Fruit fly (Drosophila melanogaster) whole organism, embryonic: ENCODE measurements around the gene CG32568.
A peak's percentile ranks its signal among the peaks of the same experiment; 100 is the strongest.

Experiments used
- ATbp ChIP-seq: fragments of 200-800 bp; sonication (Bioruptor generic); optimal IDR thresholded peaks from 2 replicates; lab custom pipeline; 2017; ENCODE audit warnings: missing biosample characterization, mild to moderate bottlenecking, missing genetic modification characterization, missing genetic modification reagents
- Bdp1 ChIP-seq: fragments of 200-800 bp; sonication (Bioruptor generic); optimal IDR thresholded peaks from 3 replicates; lab custom pipeline; 2016; ENCODE audit warnings: missing biosample characterization, missing genetic modification characterization
- CG10147 ChIP-seq: fragments of 200-800 bp; sonication (Bioruptor generic); optimal IDR thresholded peaks from 2 replicates; lab custom pipeline; 2019; ENCODE audit warnings: missing biosample characterization, mild to moderate bottlenecking, missing genetic modification characterization, moderate library complexity
- CG10366 ChIP-seq: fragments of 200-800 bp; sonication (Bioruptor generic); IDR thresholded peaks from 2 replicates; pipeline ENCODE4 v1.3.6; 2022; ENCODE audit warnings: missing biosample characterization, missing genetic modification characterization
- CG10979 ChIP-seq: fragments of 200-800 bp; sonication (Bioruptor generic); optimal IDR thresholded peaks from 2 replicates; lab custom pipeline; 2018; ENCODE audit warnings: missing biosample characterization, mild to moderate bottlenecking, missing genetic modification characterization, moderate library complexity
- CG11093 ChIP-seq: fragments of 200-800 bp; sonication (Bioruptor generic); IDR thresholded peaks from 3 replicates; pipeline ENCODE4 v1.3.6; 2022; ENCODE audit warnings: missing biosample characterization, missing genetic modification characterization
- CG11247 ChIP-seq: fragments of 200-800 bp; sonication (Bioruptor generic); IDR thresholded peaks from 2 replicates; pipeline ENCODE4 v1.3.6; 2022; ENCODE audit warnings: missing biosample characterization, missing genetic modification characterization
- CG11504 ChIP-seq: fragments of 200-800 bp; sonication (Bioruptor generic); optimal IDR thresholded peaks from 3 replicates; lab custom pipeline; 2019; ENCODE audit warnings: missing biosample characterization, mild to moderate bottlenecking, missing genetic modification characterization, moderate library complexity
- CG11696 ChIP-seq: fragments of 200-800 bp; sonication (Bioruptor generic); IDR thresholded peaks from 2 replicates; pipeline ENCODE4 v1.3.6; 2022; ENCODE audit warnings: missing biosample characterization, missing genetic modification characterization
- CG12155 ChIP-seq: fragments of 200-800 bp; sonication (Bioruptor generic); optimal IDR thresholded peaks from 3 replicates; lab custom pipeline; 2016; ENCODE audit warnings: missing biosample characterization, missing genetic modification characterization
- CG12219 ChIP-seq: fragments of 200-800 bp; sonication (Bioruptor generic); optimal IDR thresholded peaks from 3 replicates; lab custom pipeline; 2018; ENCODE audit warnings: missing biosample characterization, mild to moderate bottlenecking, missing genetic modification characterization
- CG14860 ChIP-seq: fragments of 200-800 bp; sonication (Bioruptor generic); IDR thresholded peaks from 3 replicates; pipeline ENCODE4 v1.3.6; 2022; ENCODE audit warnings: missing biosample characterization, missing genetic modification characterization; ENCODE audit not compliant: partially characterized antibody
- CG14965 ChIP-seq: fragments of 200-800 bp; sonication (Bioruptor generic); optimal IDR thresholded peaks from 2 replicates; lab custom pipeline; 2016; ENCODE audit warnings: missing biosample characterization, missing genetic modification characterization, borderline replicate concordance
- CG15601 ChIP-seq: fragments of 200-800 bp; sonication (Bioruptor generic); optimal IDR thresholded peaks from 3 replicates; lab custom pipeline; 2019; ENCODE audit warnings: missing biosample characterization, mild to moderate bottlenecking, missing genetic modification characterization, moderate library complexity
- CG17359 ChIP-seq: fragments of 200-800 bp; sonication (Bioruptor generic); optimal IDR thresholded peaks from 3 replicates; lab custom pipeline; 2018; ENCODE audit warnings: missing biosample characterization, mild to moderate bottlenecking, missing genetic modification characterization, moderate library complexity
- CG1792 ChIP-seq: fragments of 200-800 bp; sonication (Bioruptor generic); optimal IDR thresholded peaks from 2 replicates; lab custom pipeline; 2016; ENCODE audit warnings: missing biosample characterization, missing genetic modification characterization
- CG18011 ChIP-seq: fragments of 200-800 bp; sonication (Bioruptor generic); optimal IDR thresholded peaks from 2 replicates; lab custom pipeline; 2017; ENCODE audit warnings: missing biosample characterization, missing genetic modification characterization, mild to moderate bottlenecking, moderate library complexity, missing genotype
- CG3407 ChIP-seq: fragments of 200-800 bp; sonication (Bioruptor generic); optimal IDR thresholded peaks from 2 replicates; lab custom pipeline; 2018; ENCODE audit warnings: missing biosample characterization, mild to moderate bottlenecking, missing genetic modification characterization
- CG34224 ChIP-seq: fragments of 200-800 bp; sonication (Bioruptor generic); IDR thresholded peaks from 3 replicates; pipeline ENCODE4 v1.3.6; 2022; ENCODE audit warnings: missing biosample characterization, missing genetic modification characterization; ENCODE audit not compliant: partially characterized antibody
- CG34376 ChIP-seq: fragments of 200-800 bp; sonication (Bioruptor generic); optimal IDR thresholded peaks from 2 replicates; lab custom pipeline; 2018; ENCODE audit warnings: missing biosample characterization, mild to moderate bottlenecking, missing genetic modification characterization
- CG8359 ChIP-seq: fragments of 200-800 bp; sonication (Bioruptor generic); optimal IDR thresholded peaks from 2 replicates; lab custom pipeline; 2017; ENCODE audit warnings: missing biosample characterization, mild to moderate bottlenecking, missing genetic modification characterization, borderline replicate concordance
- CTCF ChIP-seq: fragments of 200-800 bp; sonication (Bioruptor generic); optimal IDR thresholded peaks from 2 replicates; lab custom pipeline; 2017; ENCODE audit warnings: missing biosample characterization, mild to moderate bottlenecking, missing genetic modification characterization, moderate library complexity
- D19B ChIP-seq: fragments of 200-800 bp; sonication (Bioruptor generic); optimal IDR thresholded peaks from 2 replicates; lab custom pipeline; 2017; ENCODE audit warnings: missing biosample characterization, mild to moderate bottlenecking, missing genetic modification characterization
- Deaf1 ChIP-seq: fragments of 200-800 bp; optimal IDR thresholded peaks from 3 replicates; lab custom pipeline; 2019; ENCODE audit warnings: missing biosample characterization, mild to moderate bottlenecking, missing genetic modification characterization, moderate library complexity
- Ets65A ChIP-seq: fragments of 200-800 bp; sonication (Bioruptor generic); peaks from one replicate; lab custom pipeline; 2016; ENCODE audit warnings: missing biosample characterization, missing genetic modification characterization
- GATAe ChIP-seq: fragments of 200-800 bp; sonication (Bioruptor generic); conservative IDR thresholded peaks from 2 replicates; pipeline ENCODE4 v1.3.6; 2022; ENCODE audit warnings: missing biosample characterization, missing genetic modification characterization
- Hsf ChIP-seq: fragments of 200-800 bp; sonication (Bioruptor generic); optimal IDR thresholded peaks from 3 replicates; lab custom pipeline; 2016; ENCODE audit warnings: missing biosample characterization, missing genetic modification characterization
- Med ChIP-seq: fragments of 200-800 bp; sonication (Bioruptor generic); peaks from one replicate; lab custom pipeline; 2016; ENCODE audit warnings: missing biosample characterization, missing genetic modification characterization, mild to moderate bottlenecking, inconsistent platforms, moderate library complexity
- Ssrp ChIP-seq: fragments of 200-800 bp; sonication (Bioruptor generic); optimal IDR thresholded peaks from 2 replicates; lab custom pipeline; 2018; ENCODE audit warnings: missing biosample characterization, mild to moderate bottlenecking, missing genetic modification characterization, moderate library complexity
- Usf ChIP-seq: fragments of 200-800 bp; sonication (Bioruptor generic); optimal IDR thresholded peaks from 2 replicates; lab custom pipeline; 2017; ENCODE audit warnings: missing genotype, missing biosample characterization, missing genetic modification characterization
- dm ChIP-seq: fragments of 200-800 bp; sonication (Bioruptor generic); optimal IDR thresholded peaks from 3 replicates; lab custom pipeline; 2016; ENCODE audit warnings: missing biosample characterization, missing genetic modification characterization
- dmrt99B ChIP-seq: fragments of 200-800 bp; sonication (Bioruptor generic); optimal IDR thresholded peaks from 2 replicates; lab custom pipeline; 2018; ENCODE audit warnings: missing biosample characterization, mild to moderate bottlenecking, missing genetic modification characterization, moderate library complexity
- exex ChIP-seq: fragments of 200-800 bp; sonication (Bioruptor generic); optimal IDR thresholded peaks from 4 replicates; lab custom pipeline; 2018; ENCODE audit warnings: missing biosample characterization, mild to moderate bottlenecking, missing genetic modification characterization, moderate library complexity
- fd96Cb ChIP-seq: fragments of 200-800 bp; sonication (Bioruptor generic); optimal IDR thresholded peaks from 2 replicates; lab custom pipeline; 2018; ENCODE audit warnings: missing biosample characterization, mild to moderate bottlenecking, missing genetic modification characterization, moderate library complexity
- grn ChIP-seq: fragments of 200-800 bp; sonication (Bioruptor generic); optimal IDR thresholded peaks from 3 replicates; lab custom pipeline; 2017; ENCODE audit warnings: missing biosample characterization, missing genetic modification characterization
- jumu ChIP-seq: fragments of 200-800 bp; sonication (Bioruptor generic); optimal IDR thresholded peaks from 3 replicates; lab custom pipeline; 2016; ENCODE audit warnings: missing biosample characterization, missing genetic modification characterization
- kay ChIP-seq: fragments of 200-800 bp; sonication (Bioruptor generic); optimal IDR thresholded peaks from 2 replicates; lab custom pipeline; 2016; ENCODE audit warnings: missing biosample characterization, missing genetic modification characterization
- lov ChIP-seq, 2 experiments: fragments of 200-800 bp in 1 of 2; fragments of >200 bp in 1 of 2; sonication (Bioruptor generic) in 1 of 2; IDR thresholded peaks in 1 of 2; optimal IDR thresholded peaks in 1 of 2; 2 replicates in 1 of 2; 3 replicates in 1 of 2; pipeline versions ENCODE4 v1.3.6 to Lab custom; 2017 to 2022; ENCODE audit warnings: missing biosample characterization in 1 of 2, missing genetic modification characterization in 1 of 2
- odd ChIP-seq: fragments of 200-800 bp; sonication (Bioruptor generic); optimal IDR thresholded peaks from 2 replicates; lab custom pipeline; 2017; ENCODE audit warnings: missing biosample characterization, mild to moderate bottlenecking, missing genetic modification characterization
- p53 ChIP-seq: fragments of 200-800 bp; sonication (Bioruptor generic); optimal IDR thresholded peaks from 2 replicates; lab custom pipeline; 2016; ENCODE audit warnings: missing biosample characterization, missing genetic modification characterization
- pan ChIP-seq, 4 experiments: fragments of >200 bp in 3 of 4; fragments of 200-800 bp in 1 of 4; sonication (Bioruptor generic) in 1 of 4; optimal IDR thresholded peaks in 3 of 4; IDR thresholded peaks in 1 of 4; 2 replicates each; pipeline versions ENCODE4 v1.3.6 to Lab custom; 2017 to 2022; ENCODE audit warnings: missing biosample characterization in 2 of 4, missing genetic modification characterization in 2 of 4, mixed read lengths in 1 of 4
- pnt ChIP-seq: fragments of 200-800 bp; sonication (Bioruptor generic); optimal IDR thresholded peaks from 3 replicates; lab custom pipeline; 2016; ENCODE audit warnings: missing biosample characterization, missing genetic modification characterization
- pum ChIP-seq: fragments of 200-800 bp; sonication (Bioruptor generic); optimal IDR thresholded peaks from 2 replicates; lab custom pipeline; 2016; ENCODE audit warnings: missing biosample characterization, missing genetic modification characterization
- sd ChIP-seq: fragments of 200-800 bp; sonication (Bioruptor generic); optimal IDR thresholded peaks from 3 replicates; lab custom pipeline; 2018; ENCODE audit warnings: missing biosample characterization, mild to moderate bottlenecking, missing genetic modification characterization, moderate library complexity
- slbo ChIP-seq: fragments of 200-800 bp; sonication (Bioruptor generic); IDR thresholded peaks from 2 replicates; pipeline ENCODE4 v1.3.6; 2022; ENCODE audit warnings: missing biosample characterization, missing genetic modification characterization
- sug ChIP-seq: fragments of 200-800 bp; optimal IDR thresholded peaks from 2 replicates; lab custom pipeline; 2019; ENCODE audit warnings: missing biosample characterization, mild to moderate bottlenecking, missing genetic modification characterization, moderate library complexity
- tgo ChIP-seq: fragments of 200-800 bp; sonication (Bioruptor generic); IDR thresholded peaks from 3 replicates; pipeline ENCODE4 v1.3.6; 2022; ENCODE audit warnings: missing biosample characterization, missing genetic modification characterization
- trem ChIP-seq: fragments of 200-800 bp; optimal IDR thresholded peaks from 3 replicates; lab custom pipeline; 2019; ENCODE audit warnings: missing biosample characterization, mild to moderate bottlenecking, missing genetic modification characterization, moderate library complexity
- zen2 ChIP-seq: fragments of 200-800 bp; sonication (Bioruptor generic); IDR thresholded peaks from 3 replicates; pipeline ENCODE4 v1.3.6; 2022; ENCODE audit warnings: missing biosample characterization, missing genetic modification characterization; ENCODE audit not compliant: partially characterized antibody

CG32568 gene

DNA sequence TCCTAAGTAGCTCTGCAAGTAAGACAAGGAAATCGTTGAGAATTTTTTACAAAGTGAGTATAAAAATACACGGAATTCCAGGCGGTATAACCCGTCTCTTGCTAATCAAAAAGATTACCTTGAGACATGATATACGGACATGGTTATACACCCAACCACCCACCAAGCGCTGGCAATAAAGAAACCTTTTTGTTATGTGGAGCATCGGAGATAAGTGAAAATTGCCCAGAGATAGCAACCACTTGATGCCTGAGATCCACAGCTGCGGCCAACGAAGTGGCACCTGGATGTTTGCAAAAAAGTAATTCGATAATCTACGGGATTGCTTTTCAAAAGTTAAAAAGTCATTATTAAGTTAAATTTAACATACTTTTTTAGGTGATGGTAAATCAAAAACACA lies 5.2 kb downstream of the CG32568 start:
- TF ChIP-seq sd, result peak; percentile 48
- peak; percentile 85 for TF ChIP-seq sug (tag; lab: Kevin White, UChicago)
- TF ChIP-seq odd, result no peak
- TF ChIP-seq CG34376 (GFP tag; lab: Kevin White, UChicago), result peak; percentile 16
- peak; percentile 28 for TF ChIP-seq grn (GFP tag; lab: Kevin White, UChicago)
- no peak for TF ChIP-seq CG11247
- peak; percentile 64 for TF ChIP-seq exex
- no peak for TF ChIP-seq CG15601 (tag; lab: Kevin White, UChicago)
- TF ChIP-seq GATAe, result 0 out of 2 replicates have a peak, but pooled peaks have one; percentile 18
- TF ChIP-seq CG11696 (GFP tag; lab: Robert Waterston, UW), result peak; percentile 45; the same call in 1 of the 2 replicates
- TF ChIP-seq CG14860 (GFP tag; lab: Robert Waterston, UW), result no peak
- TF ChIP-seq, all 482 proteins: peak for 7

DNA sequence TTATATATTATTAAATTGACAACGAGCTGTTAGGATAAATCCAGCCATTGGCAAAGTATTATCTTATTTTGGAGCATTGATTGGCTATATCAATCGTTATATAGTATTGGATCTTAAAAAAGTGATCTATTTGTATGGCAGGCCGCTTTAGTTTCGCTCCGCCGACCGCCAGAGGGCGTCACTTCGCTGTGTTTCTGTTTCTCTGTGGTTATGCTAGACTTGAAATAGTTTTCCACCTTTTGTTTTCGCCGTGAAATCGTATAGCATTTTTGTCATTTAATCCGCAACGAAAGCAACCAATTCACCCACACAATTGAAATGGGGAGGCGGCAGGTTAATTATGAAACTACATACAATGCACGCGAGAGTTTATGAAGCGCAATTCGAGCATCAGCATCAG lies 6.1 kb downstream of the CG32568 start:
- TF ChIP-seq pnt (no peak), CG10979 (tag; lab: Kevin White, UChicago) (peak; percentile 27), Hsf (GFP tag; lab: Kevin White, UChicago) (no peak), CG10366 (GFP tag; lab: Robert Waterston, UW) (no peak), CG14965 (peak; percentile 93), p53 (GFP tag; lab: Kevin White, UChicago) (no peak), CG11093 (GFP tag; lab: Robert Waterston, UW) (no peak), CTCF (GFP tag; lab: Kevin White, UChicago) (peak; percentile 90), fd96Cb (tag; lab: Kevin White, UChicago) (no peak), dm (no peak), pan (optimal IDR thresholded peaks at IDR 0.05; lab: Kevin White, UChicago) (no peak), pan (GFP tag; optimal IDR thresholded peaks at IDR 0.05 in 1 of 2, IDR thresholded peaks at IDR 0.05 in 1 of 2) (peak in 1 of 2 experiments; percentile 13), Med (peak; percentile 72), Bdp1 (no peak), CG10147 (no peak), CG8359 (peak; percentile 8), Deaf1 (tag; lab: Kevin White, UChicago) (no peak), kay (GFP tag; lab: Kevin White, UChicago) (no peak), Ets65A (GFP tag; lab: Kevin White, UChicago) (peak; percentile 3), CG3407 (GFP tag; lab: Kevin White, UChicago) (no peak), CG34224 (no peak), CG17359 (tag; lab: Kevin White, UChicago) (peak; percentile 11), trem (peak; percentile 69), ATbp (GFP tag; lab: Kevin White, UChicago) (peak; percentile 0), tgo (no peak), dmrt99B (tag; lab: Kevin White, UChicago) (peak; percentile 30), CG12219 (GFP tag; lab: Kevin White, UChicago) (peak; percentile 8), Ssrp (tag; lab: Kevin White, UChicago) (no peak), pum (GFP tag; lab: Kevin White, UChicago) (no peak), Usf (GFP tag; lab: Kevin White, UChicago) (no peak), zen2 (GFP tag; lab: Robert Waterston, UW) (no peak), CG11504 (no peak), D19B (GFP tag; lab: Kevin White, UChicago) (no peak), CG12155 (GFP tag; lab: Kevin White, UChicago) (no peak), CG18011 (no peak), lov (optimal IDR thresholded peaks at IDR 0.05; lab: Kevin White, UChicago) (no peak), lov (GFP tag; IDR thresholded peaks at IDR 0.05; lab: Robert Waterston, UW) (0 out of 3 replicates have a peak, but pooled peaks have one; percentile 42), slbo (GFP tag; lab: Robert Waterston, UW) (no peak), jumu (GFP tag; lab: Kevin White, UChicago) (no peak), CG1792 (no peak)
